Fruit fly (Drosophila melanogaster): ENCODE results near the gene CG9427.

CG9427 gene

DNA sequence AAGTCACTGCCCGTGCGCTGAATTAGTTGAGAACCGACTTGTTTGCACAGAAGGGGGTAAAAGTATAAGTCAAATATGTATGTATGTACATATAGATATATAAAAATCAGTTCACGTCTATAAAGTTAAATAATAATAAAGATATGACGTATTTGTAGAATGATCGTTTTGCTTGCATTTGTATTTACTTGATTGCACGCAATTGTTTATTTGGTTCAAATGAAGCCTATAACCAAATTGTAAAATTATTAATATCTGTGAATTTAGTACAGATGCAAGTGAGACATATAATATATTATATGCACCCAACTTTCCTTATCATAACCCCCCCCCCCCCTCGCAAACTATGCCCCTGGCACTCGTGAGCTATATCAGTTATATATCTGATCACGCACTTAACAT lies 26.2 kb downstream of the CG9427 start (continued):
- TF ChIP-seq CG11504 (tag; optimal IDR thresholded peaks at IDR 0.05) (peak; percentile 66), CG7928 (GFP tag; optimal IDR thresholded peaks at IDR 0.05) (peak; percentile 37), phol (tag; optimal IDR thresholded peaks at IDR 0.05) (peak; percentile 29), ssp (GFP tag; IDR thresholded peaks at IDR 0.05) (no peak), Ets65A (GFP tag) (peak; percentile 88), Optix (GFP tag; IDR thresholded peaks at IDR 0.05) (no peak), CG12219 (GFP tag; optimal IDR thresholded peaks at IDR 0.05) (no peak), Fer2 (tag; optimal IDR thresholded peaks at IDR 0.05) (peak; percentile 23), esg (GFP tag; conservative IDR thresholded peaks at IDR 0.05) (no peak), pnt (GFP tag; optimal IDR thresholded peaks at IDR 0.05) (no peak), CG16779 (GFP tag; IDR thresholded peaks at IDR 0.05) (no peak), CG30431 (GFP tag; optimal IDR thresholded peaks at IDR 0.05) (no peak), CG32767 (GFP tag; IDR thresholded peaks at IDR 0.05) (no peak), mirr (GFP tag; optimal IDR thresholded peaks at IDR 0.05) (no peak), oc (tag; optimal IDR thresholded peaks at IDR 0.05) (no peak), trem (tag; optimal IDR thresholded peaks at IDR 0.05) (peak; percentile 4), Max (GFP tag; optimal IDR thresholded peaks at IDR 0.05) (no peak), CG2889 (GFP tag; IDR thresholded peaks at IDR 0.05) (no peak), unpg (GFP tag; optimal IDR thresholded peaks at IDR 0.05) (peak; percentile 37), az2 (GFP tag; optimal IDR thresholded peaks at IDR 0.05) (no peak), Ssrp (tag; optimal IDR thresholded peaks at IDR 0.05) (peak; percentile 4), CG10543 (GFP tag; optimal IDR thresholded peaks at IDR 0.05) (peak; percentile 67), run (tag; optimal IDR thresholded peaks at IDR 0.05) (no peak), CG2202 (tag; optimal IDR thresholded peaks at IDR 0.05) (peak; percentile 31), hth (optimal IDR thresholded peaks at IDR 0.05) (no peak), disco-r (GFP tag; optimal IDR thresholded peaks at IDR 0.05) (no peak), wek (GFP tag; optimal IDR thresholded peaks at IDR 0.05) (peak; percentile 31), CG6689 (GFP tag; IDR thresholded peaks at IDR 0.05) (peak; percentile 35; the same call in 1 of the 2 replicates), CG4282 (GFP tag; optimal IDR thresholded peaks at IDR 0.05) (no peak), CG15073 (GFP tag; optimal IDR thresholded peaks at IDR 0.05) (no peak), CG7372 (GFP tag; IDR thresholded peaks at IDR 0.05) (peak; percentile 24; the same call in 1 of the 2 replicates), NFAT (GFP tag; IDR thresholded peaks at IDR 0.05) (peak; percentile 40; the same call in 1 of the 2 replicates), CG17568 (GFP tag; optimal IDR thresholded peaks at IDR 0.05) (peak; percentile 36), Dbx (GFP tag; IDR thresholded peaks at IDR 0.05) (peak; percentile 65; the same call in 2 of the 3 replicates), jumu (GFP tag; optimal IDR thresholded peaks at IDR 0.05) (no peak), CG8290 (GFP tag; optimal IDR thresholded peaks at IDR 0.05) (no peak), CG8290 (tag; optimal IDR thresholded peaks at IDR 0.05) (peak in 1 of 2 experiments; percentile 0), abd-A (tag; optimal IDR thresholded peaks at IDR 0.05) (no peak), CG3163 (GFP tag; optimal IDR thresholded peaks at IDR 0.05) (no peak), Gug (GFP tag; IDR thresholded peaks at IDR 0.05) (no peak), grau (tag; optimal IDR thresholded peaks at IDR 0.05) (peak; percentile 63), CG17612 (GFP tag; IDR thresholded peaks at IDR 0.05) (0 out of 2 replicates have a peak, but pooled peaks have one; percentile 12), cato (GFP tag; optimal IDR thresholded peaks at IDR 0.05; ENCODE audit: borderline replicate concordance) (no peak), cas (GFP tag; IDR thresholded peaks at IDR 0.05) (no peak), CG6272 (GFP tag; IDR thresholded peaks at IDR 0.05) (no peak), PHDP (tag; optimal IDR thresholded peaks at IDR 0.05) (peak; percentile 61), Dip3 (GFP tag; optimal IDR thresholded peaks at IDR 0.05) (no peak), amos (GFP tag; IDR thresholded peaks at IDR 0.05; ENCODE audit: partially characterized antibody) (no peak), Asciz (GFP tag; optimal IDR thresholded peaks at IDR 0.05) (peak; percentile 63), ci (GFP tag; IDR thresholded peaks at IDR 0.05) (no peak), lov (optimal IDR thresholded peaks at IDR 0.05) (no peak), lov (GFP tag; IDR thresholded peaks at IDR 0.05) (no peak), sug (tag; optimal IDR thresholded peaks at IDR 0.05) (peak; percentile 57)

All from whole organism, embryonic.